Fruit fly (Drosophila melanogaster): ENCODE data around the gene CG34163.
A peak's percentile ranks its signal among the peaks of the same experiment; 100 is the strongest.

Gene CG34163

dm6 chr2L:11968581-11969272, 19.3 kb upstream of the CG34163 start (continued):
- TF ChIP-seq CG11902 (GFP tag; optimal IDR thresholded peaks at IDR 0.05) = peak; percentile 50
- TF ChIP-seq Gug (GFP tag; IDR thresholded peaks at IDR 0.05) = no peak
- peak; percentile 70 for TF ChIP-seq pdm3 (GFP tag; optimal IDR thresholded peaks at IDR 0.05)
- TF ChIP-seq eg (GFP tag; IDR thresholded peaks at IDR 0.05) = no peak
- TF ChIP-seq esn (GFP tag; optimal IDR thresholded peaks at IDR 0.05) = peak; percentile 74
- 0 out of 3 replicates have a peak, but pooled peaks have one; percentile 6 for TF ChIP-seq CG6163 (GFP tag; IDR thresholded peaks at IDR 0.05)
- TF ChIP-seq lz (GFP tag; optimal IDR thresholded peaks at IDR 0.05) = peak; percentile 66
- TF ChIP-seq CG9139 (GFP tag; optimal IDR thresholded peaks at IDR 0.05) = no peak
- TF ChIP-seq CG6808 (GFP tag; optimal IDR thresholded peaks at IDR 0.05) = peak; percentile 60
- peak; percentile 51 for TF ChIP-seq CG6792 (GFP tag; optimal IDR thresholded peaks at IDR 0.05)
- peak; percentile 31 for TF ChIP-seq Ets96B (tag; optimal IDR thresholded peaks at IDR 0.05)
- TF ChIP-seq CG8119 (GFP tag; IDR thresholded peaks at IDR 0.05) = peak; percentile 56
- no peak for TF ChIP-seq CG16779 (tag; optimal IDR thresholded peaks at IDR 0.05)
- TF ChIP-seq salr (GFP tag; optimal IDR thresholded peaks at IDR 0.05) = peak in 1 of 2 experiments; percentile 73
- peak; percentile 56 for TF ChIP-seq spab (GFP tag; optimal IDR thresholded peaks at IDR 0.05)
- TF ChIP-seq Eip93F (GFP tag; optimal IDR thresholded peaks at IDR 0.05) = no peak
- TF ChIP-seq CG7368 (GFP tag; optimal IDR thresholded peaks at IDR 0.05) = peak; percentile 32
- peak; percentile 69 for TF ChIP-seq CG32006 (GFP tag; optimal IDR thresholded peaks at IDR 0.05)
- TF ChIP-seq Ets21C (GFP tag; optimal IDR thresholded peaks at IDR 0.05) = peak; percentile 36

dm6 chr2L:11969424-11969823, 18.6 kb upstream of the CG34163 start:
- TF ChIP-seq CG3032 (tag; optimal IDR thresholded peaks at IDR 0.05) = no peak
- no peak for TF ChIP-seq Ets21C (GFP tag; optimal IDR thresholded peaks at IDR 0.05)
- TF ChIP-seq eg (GFP tag; IDR thresholded peaks at IDR 0.05) = no peak
- TF ChIP-seq Sox102F (GFP tag; optimal IDR thresholded peaks at IDR 0.05) = no peak
- TF ChIP-seq CG8119 (GFP tag; IDR thresholded peaks at IDR 0.05) = no peak
- TF ChIP-seq fd85E (GFP tag; optimal IDR thresholded peaks at IDR 0.05) = no peak
- TF ChIP-seq CG16779 (tag; optimal IDR thresholded peaks at IDR 0.05) = no peak
- TF ChIP-seq fkh (GFP tag; optimal IDR thresholded peaks at IDR 0.05) = no peak
- no peak for TF ChIP-seq CG15336 (GFP tag; IDR thresholded peaks at IDR 0.05)
- TF ChIP-seq esn (GFP tag; optimal IDR thresholded peaks at IDR 0.05) = no peak
- no peak for TF ChIP-seq CG8632 (GFP tag; optimal IDR thresholded peaks at IDR 0.05)
- TF ChIP-seq Gug (GFP tag; IDR thresholded peaks at IDR 0.05) = no peak
- no peak for TF ChIP-seq OdsH (GFP tag; optimal IDR thresholded peaks at IDR 0.05)
- no peak for TF ChIP-seq dsx (GFP tag; optimal IDR thresholded peaks at IDR 0.05; ENCODE audit: poor library complexity, severe bottlenecking)
- TF ChIP-seq achi (GFP tag; optimal IDR thresholded peaks at IDR 0.05) = no peak
- TF ChIP-seq salr (GFP tag; optimal IDR thresholded peaks at IDR 0.05) = no peak
- TF ChIP-seq acj6 (GFP tag; optimal IDR thresholded peaks at IDR 0.05) = no peak
- TF ChIP-seq CG6808 (GFP tag; optimal IDR thresholded peaks at IDR 0.05) = no peak
- TF ChIP-seq ss (GFP tag; optimal IDR thresholded peaks at IDR 0.05) = no peak
- TF ChIP-seq CG8319 (GFP tag; optimal IDR thresholded peaks at IDR 0.05) = no peak

DNA sequence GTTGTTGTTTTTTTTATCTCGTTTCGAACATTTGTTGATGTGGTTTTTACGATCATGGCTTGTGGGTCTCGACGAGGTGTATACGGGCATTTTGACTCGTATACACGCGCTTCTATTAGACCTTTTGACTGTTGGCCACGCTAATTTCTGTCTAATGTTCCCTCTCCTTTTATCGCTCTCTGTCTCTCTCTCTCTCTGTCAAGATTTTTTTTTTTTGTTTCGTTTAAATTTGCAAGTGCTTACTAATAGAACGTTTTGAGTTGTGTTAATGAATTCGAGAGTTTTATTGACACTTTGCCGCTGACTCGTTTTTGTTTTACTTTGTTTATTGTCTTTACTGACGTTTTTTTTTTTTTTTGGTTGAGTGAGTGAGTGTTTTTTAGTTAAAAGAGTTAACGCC, 17.7 kb upstream of the CG34163 start:
- TF ChIP-seq CG1621 (tag; optimal IDR thresholded peaks at IDR 0.05) = no peak
- TF ChIP-seq salr (GFP tag; optimal IDR thresholded peaks at IDR 0.05) = no peak

dm6 chr2L:11970853-11971397, 17.1 kb upstream of the CG34163 start:
- TF ChIP-seq CG6808 (GFP tag; optimal IDR thresholded peaks at IDR 0.05) = peak; percentile 5
- no peak for TF ChIP-seq Ets96B (tag; optimal IDR thresholded peaks at IDR 0.05)
- TF ChIP-seq CG3919 (GFP tag; optimal IDR thresholded peaks at IDR 0.05) = peak; percentile 39
- TF ChIP-seq Sox102F (GFP tag; optimal IDR thresholded peaks at IDR 0.05) = peak; percentile 29
- TF ChIP-seq Eip93F (GFP tag; optimal IDR thresholded peaks at IDR 0.05) = no peak
- TF ChIP-seq CG1621 (tag; optimal IDR thresholded peaks at IDR 0.05) = peak; percentile 18
- peak; percentile 11 for TF ChIP-seq Met (GFP tag; optimal IDR thresholded peaks at IDR 0.05)
- peak; percentile 36 for TF ChIP-seq esn (GFP tag; optimal IDR thresholded peaks at IDR 0.05)
- no peak for TF ChIP-seq salr (GFP tag; optimal IDR thresholded peaks at IDR 0.05)
- TF ChIP-seq acj6 (GFP tag; optimal IDR thresholded peaks at IDR 0.05) = no peak
- peak; percentile 26 for TF ChIP-seq topi (GFP tag; optimal IDR thresholded peaks at IDR 0.05)
- peak; percentile 37 for TF ChIP-seq Eip75B (GFP tag; optimal IDR thresholded peaks at IDR 0.05)
- no peak for TF ChIP-seq CG31627 (GFP tag; optimal IDR thresholded peaks at IDR 0.05)
- TF ChIP-seq vri (GFP tag; optimal IDR thresholded peaks at IDR 0.05) = no peak
- TF ChIP-seq CG8119 (GFP tag; IDR thresholded peaks at IDR 0.05) = no peak; the same call in 2 of the 3 replicates
- TF ChIP-seq cyc (GFP tag; optimal IDR thresholded peaks at IDR 0.05) = no peak
- peak; percentile 48; the same call in 1 of the 3 replicates for TF ChIP-seq eg (GFP tag; IDR thresholded peaks at IDR 0.05)
- TF ChIP-seq CG8319 (GFP tag; optimal IDR thresholded peaks at IDR 0.05) = no peak
- no peak for TF ChIP-seq CG6792 (GFP tag; optimal IDR thresholded peaks at IDR 0.05)
- TF ChIP-seq CG10669 (GFP tag; optimal IDR thresholded peaks at IDR 0.05) = no peak
- TF ChIP-seq CG6854 (GFP tag; optimal IDR thresholded peaks at IDR 0.05) = peak; percentile 45
- TF ChIP-seq CG6163 (GFP tag; IDR thresholded peaks at IDR 0.05) = 0 out of 3 replicates have a peak, but pooled peaks have one; percentile 28
- peak; percentile 29 for TF ChIP-seq Sox14 (GFP tag; optimal IDR thresholded peaks at IDR 0.05)

Data from whole organism, prepupa.